Fruit fly (Drosophila melanogaster): Measurements from ENCODE around the gene CG5665.

- TF ChIP-seq CG10631 (GFP tag; optimal IDR thresholded peaks at IDR 0.05) = no peak
- no peak for TF ChIP-seq CG6792 (GFP tag; optimal IDR thresholded peaks at IDR 0.05)
- TF ChIP-seq CG10669 (GFP tag; optimal IDR thresholded peaks at IDR 0.05) = no peak
- TF ChIP-seq OdsH (GFP tag; optimal IDR thresholded peaks at IDR 0.05) = no peak
- no peak for TF ChIP-seq Ets21C (GFP tag; optimal IDR thresholded peaks at IDR 0.05)
- no peak for TF ChIP-seq achi (GFP tag; optimal IDR thresholded peaks at IDR 0.05)
- no peak for TF ChIP-seq fd59A (GFP tag; optimal IDR thresholded peaks at IDR 0.05)
- TF ChIP-seq CG8119 (GFP tag; IDR thresholded peaks at IDR 0.05) = no peak
- no peak for TF ChIP-seq ss (GFP tag; optimal IDR thresholded peaks at IDR 0.05)
- TF ChIP-seq CG11762 (GFP tag; optimal IDR thresholded peaks at IDR 0.05; ENCODE audit: insufficient read depth) = no peak
- TF ChIP-seq salr (GFP tag; optimal IDR thresholded peaks at IDR 0.05) = no peak
- no peak for TF ChIP-seq CG32006 (GFP tag; optimal IDR thresholded peaks at IDR 0.05)
Measured at dm6 chr3L:20385408-20385807, 27.1 kb downstream of the CG5665 start.

Data from whole organism, prepupa.